Fruit fly (Drosophila melanogaster) whole organism, embryonic: ENCODE results near the gene CG7985.

Experiments
- Antp ChIP-seq: fragments of 200-800 bp; sonication (Bioruptor generic); optimal IDR thresholded peaks from 3 replicates; lab custom pipeline; 2016; ENCODE audit warnings: missing biosample characterization, missing genetic modification characterization
- CG10209 ChIP-seq: fragments of 200-800 bp; sonication (Bioruptor generic); optimal IDR thresholded peaks from 3 replicates; lab custom pipeline; 2017; ENCODE audit warnings: missing biosample characterization, mild to moderate bottlenecking, missing genetic modification characterization, missing genetic modification reagents
- CG11504 ChIP-seq: fragments of 200-800 bp; sonication (Bioruptor generic); optimal IDR thresholded peaks from 3 replicates; lab custom pipeline; 2019; ENCODE audit warnings: missing biosample characterization, mild to moderate bottlenecking, missing genetic modification characterization, moderate library complexity
- CG17186 ChIP-seq: fragments of 200-800 bp; sonication (Bioruptor generic); optimal IDR thresholded peaks from 3 replicates; lab custom pipeline; 2017; ENCODE audit warnings: missing biosample characterization, missing genetic modification reagents, missing genetic modification characterization
- CG17829 ChIP-seq: fragments of 200-800 bp; optimal IDR thresholded peaks from 2 replicates; lab custom pipeline; 2019; ENCODE audit warnings: missing biosample characterization, mild to moderate bottlenecking, missing genetic modification characterization, moderate library complexity
- CG2120 ChIP-seq: fragments of 200-800 bp; sonication (Bioruptor generic); optimal IDR thresholded peaks from 3 replicates; lab custom pipeline; 2016; ENCODE audit warnings: missing biosample characterization, missing genetic modification characterization
- CG3281 ChIP-seq: fragments of 200-800 bp; sonication (Bioruptor generic); optimal IDR thresholded peaks from 3 replicates; lab custom pipeline; 2017; ENCODE audit warnings: missing biosample characterization, mild to moderate bottlenecking, missing genetic modification characterization
- CG4617 ChIP-seq: fragments of 200-800 bp; sonication (Bioruptor generic); optimal IDR thresholded peaks from 3 replicates; lab custom pipeline; 2016; ENCODE audit warnings: missing biosample characterization, missing genetic modification characterization, borderline replicate concordance
- CG4820 ChIP-seq: fragments of 200-800 bp; sonication (Bioruptor generic); optimal IDR thresholded peaks from 3 replicates; lab custom pipeline; 2016; ENCODE audit warnings: missing biosample characterization, missing genetic modification characterization
- CG6791 ChIP-seq: fragments of 200-800 bp; sonication (Bioruptor generic); IDR thresholded peaks from 3 replicates; pipeline ENCODE4 v1.3.6; 2022; ENCODE audit warnings: missing biosample characterization, missing genetic modification characterization; ENCODE audit not compliant: partially characterized antibody
- CG9215 ChIP-seq: fragments of 200-800 bp; sonication (Bioruptor generic); IDR thresholded peaks from 2 replicates; pipeline ENCODE4 v1.3.6; 2022; ENCODE audit warnings: missing biosample characterization, missing genetic modification characterization
- CG9727 ChIP-seq: fragments of 200-800 bp; sonication (Bioruptor generic); optimal IDR thresholded peaks from 3 replicates; lab custom pipeline; 2017; ENCODE audit warnings: missing biosample characterization, mild to moderate bottlenecking, missing genetic modification characterization
- CTCF ChIP-seq: fragments of 200-800 bp; sonication (Bioruptor generic); optimal IDR thresholded peaks from 2 replicates; lab custom pipeline; 2017; ENCODE audit warnings: missing biosample characterization, mild to moderate bottlenecking, missing genetic modification characterization, moderate library complexity
- Deaf1 ChIP-seq: fragments of 200-800 bp; optimal IDR thresholded peaks from 3 replicates; lab custom pipeline; 2019; ENCODE audit warnings: missing biosample characterization, mild to moderate bottlenecking, missing genetic modification characterization, moderate library complexity
- Dref ChIP-seq: fragments of 200-800 bp; sonication (Bioruptor generic); IDR thresholded peaks from 2 replicates; pipeline ENCODE4 v1.3.6; 2022; ENCODE audit warnings: missing biosample characterization, missing genetic modification characterization
- Elba2 ChIP-seq: fragments of 200-800 bp; sonication (Bioruptor generic); optimal IDR thresholded peaks from 3 replicates; lab custom pipeline; 2016; ENCODE audit warnings: missing biosample characterization, missing genetic modification characterization
- Fer1 ChIP-seq: fragments of 200-800 bp; sonication (Bioruptor generic); optimal IDR thresholded peaks from 2 replicates; lab custom pipeline; 2017; ENCODE audit warnings: missing biosample characterization, mild to moderate bottlenecking, missing genetic modification characterization
- HmgZ ChIP-seq: fragments of 200-800 bp; sonication (Bioruptor generic); optimal IDR thresholded peaks from 2 replicates; lab custom pipeline; 2018; ENCODE audit warnings: missing biosample characterization, mild to moderate bottlenecking, missing genetic modification characterization
- Hmr ChIP-seq: fragments of 200-800 bp; sonication (Bioruptor generic); optimal IDR thresholded peaks from 3 replicates; lab custom pipeline; 2017; ENCODE audit warnings: mild to moderate bottlenecking, missing biosample characterization, missing genetic modification reagents, missing genetic modification characterization
- Lhr ChIP-seq: fragments of 200-800 bp; sonication (Bioruptor generic); optimal IDR thresholded peaks from 3 replicates; lab custom pipeline; 2017; ENCODE audit warnings: mild to moderate bottlenecking, missing biosample characterization, missing genetic modification reagents, missing genetic modification characterization
- Neu2 ChIP-seq: fragments of 200-800 bp; sonication (Bioruptor generic); optimal IDR thresholded peaks from 3 replicates; lab custom pipeline; 2016; ENCODE audit warnings: missing biosample characterization, missing genetic modification characterization, borderline replicate concordance
- Nf-YA ChIP-seq: fragments of 200-800 bp; sonication (Bioruptor generic); IDR thresholded peaks from 2 replicates; pipeline ENCODE4 v1.3.6; 2022; ENCODE audit warnings: missing biosample characterization, missing genetic modification characterization
- Nf-YB ChIP-seq: fragments of 200-800 bp; sonication (Bioruptor generic); optimal IDR thresholded peaks from 3 replicates; lab custom pipeline; 2019; ENCODE audit warnings: missing biosample characterization, mild to moderate bottlenecking, missing genetic modification characterization, moderate library complexity
- Ravus ChIP-seq: fragments of 200-800 bp; sonication (Bioruptor generic); IDR thresholded peaks from 2 replicates; pipeline ENCODE4 v1.3.6; 2022; ENCODE audit warnings: missing biosample characterization, missing genetic modification characterization
- Six4 ChIP-seq: fragments of 200-800 bp; sonication (Bioruptor generic); optimal IDR thresholded peaks from 2 replicates; lab custom pipeline; 2016; ENCODE audit warnings: missing biosample characterization, missing genetic modification characterization
- Sry-δ ChIP-seq: fragments of 200-800 bp; sonication (Bioruptor generic); optimal IDR thresholded peaks from 2 replicates; lab custom pipeline; 2016; ENCODE audit warnings: missing biosample characterization, missing genetic modification characterization
- Vsx1 ChIP-seq: fragments of 200-800 bp; sonication (Bioruptor generic); optimal IDR thresholded peaks from 2 replicates; lab custom pipeline; 2017; ENCODE audit warnings: missing biosample characterization, mild to moderate bottlenecking, missing genetic modification characterization, missing genetic modification reagents
- cato ChIP-seq: fragments of 200-800 bp; sonication (Bioruptor generic); optimal IDR thresholded peaks from 2 replicates; lab custom pipeline; 2016; ENCODE audit warnings: missing biosample characterization, missing genetic modification characterization, borderline replicate concordance
- chn ChIP-seq: fragments of 200-800 bp; sonication (Bioruptor generic); optimal IDR thresholded peaks from 2 replicates; lab custom pipeline; 2016; ENCODE audit warnings: missing biosample characterization, missing genetic modification characterization
- corto ChIP-seq: fragments of 200-800 bp; sonication (Bioruptor generic); optimal IDR thresholded peaks from 2 replicates; lab custom pipeline; 2016; ENCODE audit warnings: missing biosample characterization, mild to moderate bottlenecking, missing genetic modification characterization, moderate library complexity
- gcm2 ChIP-seq: fragments of 200-800 bp; sonication (Bioruptor generic); optimal IDR thresholded peaks from 2 replicates; lab custom pipeline; 2016; ENCODE audit warnings: missing biosample characterization, missing genetic modification characterization
- gfzf ChIP-seq: fragments of 200-800 bp; sonication (Bioruptor generic); optimal IDR thresholded peaks from 2 replicates; lab custom pipeline; 2016; ENCODE audit warnings: missing biosample characterization, mild to moderate bottlenecking, missing genetic modification characterization, moderate library complexity
- gsb ChIP-seq: fragments of 200-800 bp; sonication (Bioruptor generic); IDR thresholded peaks from 2 replicates; pipeline ENCODE4 v1.3.6; 2022; ENCODE audit warnings: missing biosample characterization, missing genetic modification characterization
- inv ChIP-seq: fragments of 200-800 bp; sonication (Bioruptor generic); IDR thresholded peaks from 2 replicates; pipeline ENCODE4 v1.3.6; 2022; ENCODE audit warnings: missing biosample characterization, missing genetic modification characterization; ENCODE audit not compliant: partially characterized antibody
- ken ChIP-seq: fragments of 200-800 bp; sonication (Bioruptor generic); IDR thresholded peaks from 3 replicates; pipeline ENCODE4 v1.3.6; 2022; ENCODE audit warnings: missing biosample characterization, missing genetic modification characterization
- lab ChIP-seq: fragments of 200-800 bp; sonication (Bioruptor generic); optimal IDR thresholded peaks from 3 replicates; lab custom pipeline; 2017; ENCODE audit warnings: missing biosample characterization, missing genetic modification characterization, mild to moderate bottlenecking, moderate library complexity, missing genetic modification reagents
- mirr ChIP-seq: fragments of 200-800 bp; sonication (Bioruptor generic); optimal IDR thresholded peaks from 3 replicates; lab custom pipeline; 2018; ENCODE audit warnings: missing biosample characterization, mild to moderate bottlenecking, missing genetic modification characterization
- nerfin-1 ChIP-seq: fragments of 200-800 bp; sonication (Bioruptor generic); optimal IDR thresholded peaks from 3 replicates; lab custom pipeline; 2019; ENCODE audit warnings: missing biosample characterization, mild to moderate bottlenecking, missing genetic modification characterization, moderate library complexity
- nmo ChIP-seq: fragments of 200-800 bp; sonication (Bioruptor generic); optimal IDR thresholded peaks from 2 replicates; lab custom pipeline; 2018; ENCODE audit warnings: missing biosample characterization, mild to moderate bottlenecking, missing genetic modification characterization, moderate library complexity
- pum ChIP-seq: fragments of 200-800 bp; sonication (Bioruptor generic); optimal IDR thresholded peaks from 2 replicates; lab custom pipeline; 2016; ENCODE audit warnings: missing biosample characterization, missing genetic modification characterization
- pzg ChIP-seq: fragments of 200-800 bp; sonication (Bioruptor generic); optimal IDR thresholded peaks from 3 replicates; lab custom pipeline; 2018; ENCODE audit warnings: missing biosample characterization, mild to moderate bottlenecking, missing genetic modification characterization, moderate library complexity
- sna ChIP-seq: fragments of 200-800 bp; sonication (Bioruptor generic); IDR thresholded peaks from 2 replicates; pipeline ENCODE4 v1.3.6; 2022; ENCODE audit warnings: missing biosample characterization, missing genetic modification characterization; ENCODE audit not compliant: partially characterized antibody
- ssp ChIP-seq: fragments of 200-800 bp; sonication (Bioruptor generic); IDR thresholded peaks from 2 replicates; pipeline ENCODE4 v1.3.6; 2022; ENCODE audit warnings: missing biosample characterization, missing genetic modification characterization
- stwl ChIP-seq: fragments of 200-800 bp; sonication (Bioruptor generic); optimal IDR thresholded peaks from 3 replicates; lab custom pipeline; 2018; ENCODE audit warnings: missing biosample characterization, mild to moderate bottlenecking, missing genetic modification characterization, moderate library complexity
- sug ChIP-seq: fragments of 200-800 bp; optimal IDR thresholded peaks from 2 replicates; lab custom pipeline; 2019; ENCODE audit warnings: missing biosample characterization, mild to moderate bottlenecking, missing genetic modification characterization, moderate library complexity
- tin ChIP-seq: fragments of 200-800 bp; sonication (Bioruptor generic); optimal IDR thresholded peaks from 3 replicates; lab custom pipeline; 2016; ENCODE audit warnings: missing biosample characterization, missing genetic modification characterization
- usp ChIP-seq: fragments of >200 bp; optimal IDR thresholded peaks from 2 replicates; lab custom pipeline; 2017; ENCODE audit warnings: missing biosample characterization, missing genetic modification characterization
- vvl ChIP-seq: fragments of 200-800 bp; sonication (Bioruptor generic); IDR thresholded peaks from 2 replicates; pipeline ENCODE4 v1.3.6; 2022; ENCODE audit warnings: missing biosample characterization, missing genetic modification characterization
- zen2 ChIP-seq: fragments of 200-800 bp; sonication (Bioruptor generic); IDR thresholded peaks from 3 replicates; pipeline ENCODE4 v1.3.6; 2022; ENCODE audit warnings: missing biosample characterization, missing genetic modification characterization; ENCODE audit not compliant: partially characterized antibody

Gene CG7985

DNA sequence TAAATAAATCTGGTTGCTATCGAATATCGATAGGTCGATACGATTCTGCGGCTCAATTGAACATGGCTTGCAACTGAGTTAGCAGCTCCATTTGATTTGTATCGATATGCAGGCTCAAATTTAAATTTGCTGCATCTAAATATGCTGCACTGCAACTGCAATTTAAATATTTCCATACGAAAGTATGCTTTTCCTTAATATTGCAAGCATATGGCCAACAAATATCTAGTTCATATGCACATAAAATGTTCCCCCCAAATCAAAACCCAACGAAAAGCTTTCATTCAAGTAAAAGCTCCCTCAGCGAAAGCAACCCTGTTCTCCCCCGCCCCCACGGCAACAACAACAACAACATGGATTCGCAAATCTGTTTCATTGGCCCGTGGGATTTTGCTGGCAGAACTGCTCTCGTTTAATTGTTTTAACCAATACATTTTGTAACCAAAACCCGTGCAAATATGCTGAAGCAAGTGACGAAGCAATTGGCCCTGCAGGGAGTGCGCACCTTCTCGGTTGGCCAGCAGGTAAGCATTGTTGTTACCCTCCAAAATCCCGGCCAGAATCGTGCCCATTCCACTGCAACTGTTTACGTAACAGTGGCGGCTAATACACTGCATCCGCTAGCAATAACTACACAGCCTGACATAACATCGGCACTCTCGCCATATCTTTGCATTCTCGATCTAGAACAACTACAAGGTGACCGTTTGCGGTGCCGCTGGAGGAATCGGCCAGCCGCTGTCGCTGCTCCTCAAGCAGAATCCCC lies 26.6 kb downstream of the CG7985 start, which contains the start of the genes CG7168 and Mdh2:
TSS of gene CG7168 (minus strand) at position 40 of the 766 bp plus-strand sequence.
TSS of gene Mdh2 (plus strand) at position 354 of the 766 bp plus-strand sequence.
- TF ChIP-seq sug (tag; lab: Kevin White, UChicago) (peak; percentile 25), pzg (GFP tag; lab: Kevin White, UChicago) (peak; percentile 77), CG4617 (peak; percentile 30), tin (GFP tag; lab: Kevin White, UChicago) (peak; percentile 4), Hmr (GFP tag; lab: Kevin White, UChicago) (peak; percentile 14), Deaf1 (no peak), Vsx1 (no peak), Elba2 (GFP tag; lab: Kevin White, UChicago) (no peak), sna (peak; percentile 77; the same call in 1 of the 2 replicates), ssp (no peak), CG11504 (peak; percentile 2), ken (GFP tag; lab: Robert Waterston, UW) (no peak), inv (GFP tag; lab: Robert Waterston, UW) (peak; percentile 63), chn (peak; percentile 9), Dref (GFP tag; lab: Robert Waterston, UW) (peak; percentile 92), Nf-YB (GFP tag; lab: Kevin White, UChicago) (peak; percentile 88), CG10209 (GFP tag; lab: Kevin White, UChicago) (no peak), gsb (GFP tag; lab: Robert Waterston, UW) (0 out of 2 replicates have a peak, but pooled peaks have one; percentile 15), Fer1 (GFP tag; lab: Kevin White, UChicago) (peak; percentile 3), CG3281 (GFP tag; lab: Kevin White, UChicago) (peak; percentile 41), CG6791 (GFP tag; lab: Robert Waterston, UW) (peak; percentile 86), CG17829 (tag; lab: Kevin White, UChicago) (peak; percentile 31), Antp (GFP tag; lab: Kevin White, UChicago) (no peak), nerfin-1 (tag; lab: Kevin White, UChicago) (peak; percentile 18), usp (GFP tag; lab: Kevin White, UChicago) (no peak), CTCF (GFP tag; lab: Kevin White, UChicago) (peak; percentile 9), pum (GFP tag; lab: Kevin White, UChicago) (no peak), cato (GFP tag; lab: Kevin White, UChicago) (no peak), mirr (peak; percentile 21), zen2 (peak; percentile 67; the same call in 2 of the 3 replicates), Ravus (no peak), HmgZ (peak; percentile 60), CG17186 (GFP tag; lab: Kevin White, UChicago) (peak; percentile 19), corto (GFP tag; lab: Kevin White, UChicago) (no peak), vvl (0 out of 2 replicates have a peak, but pooled peaks have one; percentile 43), CG4820 (GFP tag; lab: Kevin White, UChicago) (no peak), CG9215 (GFP tag; lab: Robert Waterston, UW) (no peak), nmo (GFP tag; lab: Kevin White, UChicago) (peak; percentile 47), Lhr (peak; percentile 16), Sry-δ (GFP tag; lab: Kevin White, UChicago) (peak; percentile 83), Nf-YA (no peak), gcm2 (GFP tag; lab: Kevin White, UChicago) (no peak), Six4 (GFP tag; lab: Kevin White, UChicago) (no peak), CG2120 (peak; percentile 14), stwl (tag; lab: Kevin White, UChicago) (peak; percentile 86), CG9727 (GFP tag; lab: Kevin White, UChicago) (no peak), lab (peak; percentile 40), Neu2 (GFP tag; lab: Kevin White, UChicago) (no peak), gfzf (GFP tag; lab: Kevin White, UChicago) (peak; percentile 18)
